Fruit fly (Drosophila melanogaster) whole organism, prepupa: ENCODE data around the gene CG44004.

Experiments used
- Blimp-1 ChIP-seq: fragments of 200-800 bp; sonication (Bioruptor generic); optimal IDR thresholded peaks from 3 replicates; lab custom pipeline; 2017; ENCODE audit warnings: missing biosample characterization, missing genetic modification characterization, mild to moderate bottlenecking, moderate library complexity, missing genetic modification reagents
- CG10631 ChIP-seq: fragments of 200-800 bp; sonication (Bioruptor generic); optimal IDR thresholded peaks from 2 replicates; lab custom pipeline; 2016; ENCODE audit warnings: missing biosample characterization, missing genetic modification characterization
- CG10669 ChIP-seq: fragments of 200-800 bp; sonication (Bioruptor generic); optimal IDR thresholded peaks from 3 replicates; lab custom pipeline; 2018; ENCODE audit warnings: missing biosample characterization, mild to moderate bottlenecking, missing genetic modification characterization, moderate library complexity
- CG11762 ChIP-seq: fragments of 200-800 bp; sonication (Bioruptor generic); optimal IDR thresholded peaks from 3 replicates; lab custom pipeline; 2016; ENCODE audit warnings: missing biosample characterization, missing genetic modification characterization; ENCODE audit not compliant: insufficient read depth
- CG11902 ChIP-seq: fragments of 200-800 bp; sonication (Bioruptor generic); optimal IDR thresholded peaks from 3 replicates; lab custom pipeline; 2016; ENCODE audit warnings: missing biosample characterization, missing genetic modification characterization
- CG15336 ChIP-seq: fragments of 200-800 bp; sonication (Bioruptor generic); IDR thresholded peaks from 2 replicates; pipeline ENCODE4 v1.3.6; 2022; ENCODE audit warnings: missing biosample characterization, missing genetic modification characterization
- CG16779 ChIP-seq: fragments of 200-800 bp; sonication (Bioruptor generic); optimal IDR thresholded peaks from 3 replicates; lab custom pipeline; 2017; ENCODE audit warnings: missing biosample characterization, mild to moderate bottlenecking, missing genetic modification characterization
- CG3032 ChIP-seq: fragments of 200-800 bp; optimal IDR thresholded peaks from 2 replicates; lab custom pipeline; 2019; ENCODE audit warnings: missing biosample characterization, mild to moderate bottlenecking, missing genetic modification characterization, moderate library complexity
- CG31627 ChIP-seq: fragments of 200-800 bp; sonication (Bioruptor generic); optimal IDR thresholded peaks from 3 replicates; lab custom pipeline; 2016; ENCODE audit warnings: missing biosample characterization, missing genetic modification characterization
- CG34406 ChIP-seq: fragments of 200-800 bp; sonication (Bioruptor generic); optimal IDR thresholded peaks from 3 replicates; lab custom pipeline; 2016; ENCODE audit warnings: missing biosample characterization, missing genetic modification characterization
- CG3919 ChIP-seq: fragments of 200-800 bp; sonication (Bioruptor generic); optimal IDR thresholded peaks from 3 replicates; lab custom pipeline; 2016; ENCODE audit warnings: missing biosample characterization, missing genetic modification characterization
- CG6163 ChIP-seq: fragments of 200-800 bp; sonication (Bioruptor generic); IDR thresholded peaks from 3 replicates; pipeline ENCODE4 v1.3.6; 2022; ENCODE audit warnings: missing biosample characterization, missing genetic modification characterization
- CG6792 ChIP-seq: fragments of 200-800 bp; sonication (Bioruptor generic); optimal IDR thresholded peaks from 3 replicates; lab custom pipeline; 2016; ENCODE audit warnings: missing biosample characterization, missing genetic modification characterization
- CG6808 ChIP-seq: fragments of 200-800 bp; sonication (Bioruptor generic); optimal IDR thresholded peaks from 3 replicates; lab custom pipeline; 2017; ENCODE audit warnings: missing biosample characterization, missing genetic modification characterization, mild to moderate bottlenecking, moderate library complexity, missing genetic modification reagents
- CG6854 ChIP-seq: fragments of 200-800 bp; sonication (Bioruptor generic); optimal IDR thresholded peaks from 2 replicates; lab custom pipeline; 2017; ENCODE audit warnings: missing biosample characterization, mild to moderate bottlenecking, missing genetic modification characterization
- CG8319 ChIP-seq: fragments of 200-800 bp; sonication (Bioruptor generic); optimal IDR thresholded peaks from 3 replicates; lab custom pipeline; 2016; ENCODE audit warnings: missing biosample characterization, missing genetic modification characterization
- CG9139 ChIP-seq: fragments of 200-800 bp; sonication (Bioruptor generic); optimal IDR thresholded peaks from 3 replicates; lab custom pipeline; 2017; ENCODE audit warnings: missing biosample characterization, mild to moderate bottlenecking, missing genetic modification characterization
- Eip75B ChIP-seq: fragments of 200-800 bp; sonication (Bioruptor generic); optimal IDR thresholded peaks from 3 replicates; lab custom pipeline; 2016; ENCODE audit warnings: missing biosample characterization, missing genetic modification characterization
- Eip78C ChIP-seq: fragments of 200-800 bp; sonication (Bioruptor generic); peaks from one replicate; lab custom pipeline; 2016; ENCODE audit warnings: missing biosample characterization, missing genetic modification characterization
- Eip93F ChIP-seq: fragments of 200-800 bp; sonication (Bioruptor generic); optimal IDR thresholded peaks from 2 replicates; lab custom pipeline; 2016; ENCODE audit warnings: missing biosample characterization, mild to moderate bottlenecking, missing genetic modification characterization
- Ets96B ChIP-seq: fragments of 200-800 bp; optimal IDR thresholded peaks from 2 replicates; lab custom pipeline; 2019; ENCODE audit warnings: missing biosample characterization, mild to moderate bottlenecking, missing genetic modification characterization, moderate library complexity
- Hr38 ChIP-seq: sonication (Bioruptor generic); optimal IDR thresholded peaks from 2 replicates; lab custom pipeline; 2016; ENCODE audit warnings: missing biosample characterization, missing genetic modification characterization
- Hr39 ChIP-seq: fragments of 200-800 bp; sonication (Bioruptor generic); optimal IDR thresholded peaks from 2 replicates; lab custom pipeline; 2016; ENCODE audit warnings: missing biosample characterization, missing genetic modification characterization
- Hr4 ChIP-seq: fragments of 200-800 bp; sonication (Bioruptor generic); optimal IDR thresholded peaks from 3 replicates; lab custom pipeline; 2016; ENCODE audit warnings: missing biosample characterization, missing genetic modification characterization
- Lpt ChIP-seq: fragments of 200-800 bp; sonication (Bioruptor generic); optimal IDR thresholded peaks from 3 replicates; lab custom pipeline; 2016; ENCODE audit warnings: missing biosample characterization, missing genetic modification characterization
- Met ChIP-seq: fragments of 200-800 bp; sonication (Bioruptor generic); optimal IDR thresholded peaks from 3 replicates; lab custom pipeline; 2016; ENCODE audit warnings: missing biosample characterization, missing genetic modification characterization
- OdsH ChIP-seq: fragments of 200-800 bp; sonication (Bioruptor generic); optimal IDR thresholded peaks from 3 replicates; lab custom pipeline; 2016; ENCODE audit warnings: missing biosample characterization, missing genetic modification characterization
- Smox ChIP-seq: fragments of 200-800 bp; sonication (Bioruptor generic); optimal IDR thresholded peaks from 3 replicates; lab custom pipeline; 2016; ENCODE audit warnings: missing biosample characterization, missing genetic modification characterization
- Sox15 ChIP-seq: fragments of 200-800 bp; sonication (Bioruptor generic); optimal IDR thresholded peaks from 3 replicates; lab custom pipeline; 2016; ENCODE audit warnings: missing biosample characterization, missing genetic modification characterization
- achi ChIP-seq: fragments of 200-800 bp; sonication (Bioruptor generic); optimal IDR thresholded peaks from 3 replicates; lab custom pipeline; 2016; ENCODE audit warnings: missing biosample characterization, missing genetic modification characterization
- acj6 ChIP-seq: fragments of 200-800 bp; sonication (Bioruptor generic); optimal IDR thresholded peaks from 3 replicates; lab custom pipeline; 2016; ENCODE audit warnings: missing biosample characterization, missing genetic modification characterization
- cyc ChIP-seq: fragments of 200-800 bp; sonication (Bioruptor generic); optimal IDR thresholded peaks from 3 replicates; lab custom pipeline; 2016; ENCODE audit warnings: missing biosample characterization, missing genetic modification characterization
- dac ChIP-seq: fragments of 200-800 bp; sonication (Bioruptor generic); optimal IDR thresholded peaks from 2 replicates; lab custom pipeline; 2017; ENCODE audit warnings: missing biosample characterization, mild to moderate bottlenecking, missing genetic modification characterization
- dsx ChIP-seq: fragments of 200-800 bp; optimal IDR thresholded peaks from 3 replicates; lab custom pipeline; 2019; ENCODE audit warnings: missing biosample characterization, mild to moderate bottlenecking, missing genetic modification characterization, moderate library complexity; ENCODE audit not compliant: poor library complexity, severe bottlenecking
- eg ChIP-seq: fragments of 200-800 bp; sonication (Bioruptor generic); IDR thresholded peaks from 3 replicates; pipeline ENCODE4 v1.3.6; 2022; ENCODE audit warnings: missing biosample characterization, missing genetic modification characterization
- fkh ChIP-seq: fragments of 200-800 bp; sonication (Bioruptor generic); optimal IDR thresholded peaks from 3 replicates; lab custom pipeline; 2017; ENCODE audit warnings: missing biosample characterization, mild to moderate bottlenecking, missing genetic modification characterization, moderate library complexity
- pdm3 ChIP-seq: fragments of 200-800 bp; sonication (Bioruptor generic); optimal IDR thresholded peaks from 3 replicates; lab custom pipeline; 2016; ENCODE audit warnings: missing biosample characterization, missing genetic modification characterization
- salr ChIP-seq, 2 experiments: fragments of 200-800 bp; sonication (Bioruptor generic); optimal IDR thresholded peaks; 3 replicates each; lab custom pipeline; 2016 to 2018; ENCODE audit warnings: missing biosample characterization in 2 of 2, missing genetic modification characterization in 2 of 2, mild to moderate bottlenecking in 1 of 2
- spab ChIP-seq: fragments of 200-800 bp; sonication (Bioruptor generic); optimal IDR thresholded peaks from 2 replicates; lab custom pipeline; 2017; ENCODE audit warnings: missing biosample characterization, mild to moderate bottlenecking, missing genetic modification characterization, missing genetic modification reagents
- ss ChIP-seq, 2 experiments: fragments of 200-800 bp; sonication (Bioruptor generic); optimal IDR thresholded peaks; 2 replicates in 1 of 2; 3 replicates in 1 of 2; lab custom pipeline; 2017 to 2018; ENCODE audit warnings: mild to moderate bottlenecking in 2 of 2, missing biosample characterization in 2 of 2, missing genetic modification characterization in 2 of 2, moderate library complexity in 1 of 2
- svp ChIP-seq: fragments of 200-800 bp; sonication (Bioruptor generic); peaks from one replicate; lab custom pipeline; 2016; ENCODE audit warnings: missing biosample characterization, missing genetic modification characterization
- topi ChIP-seq: fragments of 200-800 bp; sonication (Bioruptor generic); optimal IDR thresholded peaks from 3 replicates; lab custom pipeline; 2016; ENCODE audit warnings: missing biosample characterization, missing genetic modification characterization
- vri ChIP-seq: fragments of 200-800 bp; sonication (Bioruptor generic); optimal IDR thresholded peaks from 3 replicates; lab custom pipeline; 2016; ENCODE audit warnings: missing biosample characterization, mild to moderate bottlenecking, missing genetic modification characterization

The CG44004 gene

DNA sequence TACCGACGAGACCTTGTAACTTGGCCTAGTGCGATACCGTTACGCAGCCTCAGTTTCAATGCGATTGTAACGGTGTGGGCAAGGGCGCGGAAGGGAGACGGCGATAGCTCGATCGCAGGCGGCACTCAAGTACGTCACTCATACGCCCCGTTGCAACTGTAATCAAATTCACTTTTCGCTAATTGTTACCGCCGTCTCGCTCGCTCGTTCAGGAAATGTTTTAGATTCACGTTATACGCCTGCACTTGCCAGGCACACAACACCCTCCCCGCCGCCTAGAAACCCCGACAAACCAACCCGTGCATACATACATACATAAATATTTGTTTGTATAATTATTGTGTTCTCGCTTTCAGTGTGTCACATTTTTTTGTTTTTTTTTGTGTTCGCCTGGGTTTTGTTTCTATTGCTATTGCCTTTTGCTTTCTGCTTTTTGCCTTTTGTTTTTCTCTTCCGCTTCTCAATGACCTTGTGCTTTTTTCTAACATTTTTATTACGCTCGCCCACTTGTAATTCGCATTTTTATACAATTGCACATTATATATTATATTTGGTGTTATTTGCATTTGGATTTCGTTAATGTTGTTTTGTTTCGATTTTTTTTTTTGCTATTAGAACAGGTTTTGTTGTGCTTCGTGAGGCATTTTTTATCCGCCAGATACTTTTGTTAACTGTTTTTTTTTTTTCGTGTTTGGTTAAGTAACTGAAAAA lies 29.2 kb downstream of the CG44004 start:
- TF ChIP-seq fkh (GFP tag; lab: Kevin White, UChicago) (peak; percentile 5), CG11762 (no peak)

- TF ChIP-seq Eip78C (GFP tag; lab: Kevin White, UChicago) (no peak), cyc (GFP tag; lab: Kevin White, UChicago) (no peak), CG3919 (GFP tag; lab: Kevin White, UChicago) (no peak), CG34406 (GFP tag; lab: Kevin White, UChicago) (no peak), salr (GFP tag; optimal IDR thresholded peaks at IDR 0.05; lab: Kevin White, UChicago) (no peak), CG6854 (GFP tag; lab: Kevin White, UChicago) (no peak), Hr38 (GFP tag; lab: Kevin White, UChicago) (no peak), Blimp-1 (GFP tag; lab: Kevin White, UChicago) (no peak), dsx (GFP tag; lab: Kevin White, UChicago) (no peak), ss (GFP tag; optimal IDR thresholded peaks at IDR 0.05; lab: Kevin White, UChicago) (no peak), Ets96B (tag; lab: Kevin White, UChicago) (no peak), Hr4 (GFP tag; lab: Kevin White, UChicago) (no peak)
These were observed 31.2 kb downstream of the CG44004 start, which contains the start of gene CG42393 for dm6 chr3L:18042433-18042832. TSS of gene CG42393 (plus strand) at chr3L:18042733.

- TF ChIP-seq Lpt (no peak), Hr39 (GFP tag; lab: Kevin White, UChicago) (no peak), CG11762 (no peak), Smox (GFP tag; lab: Kevin White, UChicago) (no peak)
- TF ChIP-seq, all 60 proteins: peak for 0
These were observed 33.6 kb downstream of the CG44004 start, which contains the start of gene CG32192 for dm6 chr3L:18040017-18040416. TSS of gene CG32192 (plus strand) at chr3L:18040317.

dm6 chr3L:18038122-18038762 lies 35.4 kb downstream of the CG44004 start:
- TF ChIP-seq Lpt (no peak), vri (GFP tag; lab: Kevin White, UChicago) (peak; percentile 69), CG8319 (GFP tag; lab: Kevin White, UChicago) (no peak), CG16779 (tag; lab: Kevin White, UChicago) (no peak), CG10669 (GFP tag; lab: Kevin White, UChicago) (peak; percentile 64), CG10631 (GFP tag; lab: Kevin White, UChicago) (peak; percentile 57), Sox15 (no peak), Hr38 (GFP tag; lab: Kevin White, UChicago) (no peak), eg (GFP tag; lab: Robert Waterston, UW) (no peak), CG6808 (peak; percentile 60), Eip93F (GFP tag; lab: Kevin White, UChicago) (no peak), achi (GFP tag; lab: Kevin White, UChicago) (no peak), Eip75B (GFP tag; lab: Kevin White, UChicago) (no peak), Hr4 (GFP tag; lab: Kevin White, UChicago) (no peak), CG3032 (tag; lab: Kevin White, UChicago) (peak; percentile 67), OdsH (GFP tag; lab: Kevin White, UChicago) (peak; percentile 32), CG15336 (GFP tag; lab: Robert Waterston, UW) (no peak), CG9139 (GFP tag; lab: Kevin White, UChicago) (peak; percentile 72), Hr39 (GFP tag; lab: Kevin White, UChicago) (peak; percentile 46), fkh (GFP tag; lab: Kevin White, UChicago) (no peak), ss (GFP tag; optimal IDR thresholded peaks at IDR 0.05; lab: Kevin White, UChicago) (peak; percentile 40 to 59), Ets96B (tag; lab: Kevin White, UChicago) (peak; percentile 67), pdm3 (peak; percentile 27), CG6163 (no peak; the same call in 2 of the 3 replicates), acj6 (GFP tag; lab: Kevin White, UChicago) (peak; percentile 27), svp (GFP tag; lab: Kevin White, UChicago) (peak; percentile 63), CG6792 (GFP tag; lab: Kevin White, UChicago) (no peak), spab (GFP tag; lab: Kevin White, UChicago) (peak; percentile 51), dac (GFP tag; lab: Kevin White, UChicago) (no peak), topi (peak; percentile 56), CG31627 (peak; percentile 49), Met (GFP tag; lab: Kevin White, UChicago) (peak; percentile 55), CG11902 (GFP tag; lab: Kevin White, UChicago) (no peak)
